Fruit fly (Drosophila melanogaster) whole organism: Measurements from ENCODE around the gene dpr7.

Source experiments
- Dll ChIP-seq: fragments of >200 bp; optimal IDR thresholded peaks from 2 replicates; lab custom pipeline; 2017
- EcR ChIP-seq, 2 experiments: fragments of >200 bp; optimal IDR thresholded peaks; 2 replicates each; lab custom pipeline; 2017; ENCODE audit warnings: missing biosample characterization in 2 of 2, missing genetic modification characterization in 2 of 2, missing genetic modification reagents in 2 of 2
- pan ChIP-seq: fragments of >200 bp; optimal IDR thresholded peaks from 2 replicates; lab custom pipeline; 2017
- psq ChIP-seq: fragments of >200 bp; optimal IDR thresholded peaks from 2 replicates; lab custom pipeline; 2017
- usp ChIP-seq: fragments of >200 bp; optimal IDR thresholded peaks from 2 replicates; lab custom pipeline; 2017; ENCODE audit warnings: missing biosample characterization, missing genetic modification characterization, mixed read lengths

DNA sequence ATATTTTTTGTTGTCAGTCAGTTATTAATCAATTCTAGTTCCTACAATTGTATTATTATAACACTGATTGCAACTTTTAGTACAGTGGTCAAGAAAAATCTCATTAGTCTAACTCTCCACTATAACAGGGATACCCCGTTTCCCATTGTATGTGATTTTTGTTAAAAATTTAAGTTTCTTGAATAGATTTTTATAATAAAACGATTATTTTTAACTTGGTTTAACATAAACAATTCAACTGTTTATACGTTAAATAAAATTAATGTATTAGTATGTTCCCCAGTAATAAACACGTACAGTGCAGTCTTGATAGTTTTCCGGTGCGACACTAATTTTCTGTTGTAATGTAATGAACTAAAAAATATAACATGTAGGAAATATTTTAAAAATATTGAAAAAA is 12.3 kb downstream of the dpr7 start:
- no peak for TF ChIP-seq usp
- TF ChIP-seq pan (lab: Kevin White, UChicago): no peak
- TF ChIP-seq psq (lab: Kevin White, UChicago): no peak
- TF ChIP-seq Dll (lab: Kevin White, UChicago): no peak
- TF ChIP-seq EcR (GFP tag; optimal IDR thresholded peaks at IDR 0.05; lab: Kevin White, UChicago): no peak
